Fruit fly (Drosophila melanogaster) whole organism, adult: ENCODE data around the gene ALiX.

Experiments
- CG14711 ChIP-seq: fragments of 200-800 bp; sonication (Bioruptor generic); optimal IDR thresholded peaks from 2 replicates; lab custom pipeline; 2018; ENCODE audit warnings: missing biosample characterization, mild to moderate bottlenecking, missing genetic modification characterization, moderate library complexity
- CG1620 ChIP-seq: fragments of 200-800 bp; sonication (Bioruptor generic); optimal IDR thresholded peaks from 2 replicates; lab custom pipeline; 2016; ENCODE audit warnings: missing biosample characterization, missing genetic modification characterization
- CG5204 ChIP-seq: fragments of 200-800 bp; sonication (Bioruptor generic); optimal IDR thresholded peaks from 2 replicates; lab custom pipeline; 2016; ENCODE audit warnings: missing biosample characterization, missing genetic modification characterization
- Clk ChIP-seq: fragments of 200-800 bp; sonication (Bioruptor generic); optimal IDR thresholded peaks from 2 replicates; lab custom pipeline; 2017; ENCODE audit warnings: missing biosample characterization, missing genetic modification characterization
- Hr96 ChIP-seq: fragments of 200-800 bp; sonication (Bioruptor generic); optimal IDR thresholded peaks from 2 replicates; lab custom pipeline; 2016; ENCODE audit warnings: missing biosample characterization, missing genetic modification characterization
- Mnt ChIP-seq: fragments of 200-800 bp; sonication (Bioruptor generic); optimal IDR thresholded peaks from 2 replicates; lab custom pipeline; 2016; ENCODE audit warnings: missing biosample characterization, mild to moderate bottlenecking, missing genetic modification characterization
- cnc ChIP-seq, 2 experiments: fragments of >200 bp; optimal IDR thresholded peaks; 2 replicates each; lab custom pipeline; 2017
- kay ChIP-seq: fragments of 200-800 bp; sonication (Bioruptor generic); peaks from one replicate; lab custom pipeline; 2016; ENCODE audit warnings: missing biosample characterization, missing genetic modification characterization, borderline replicate concordance
- pad ChIP-seq: fragments of 200-800 bp; sonication (Bioruptor generic); optimal IDR thresholded peaks from 3 replicates; lab custom pipeline; 2017; ENCODE audit warnings: missing biosample characterization, missing genetic modification characterization, mild to moderate bottlenecking, moderate library complexity, missing genetic modification reagents
- tj ChIP-seq: fragments of 200-800 bp; sonication (Bioruptor generic); optimal IDR thresholded peaks from 3 replicates; lab custom pipeline; 2017; ENCODE audit warnings: missing biosample characterization, mild to moderate bottlenecking, missing genetic modification characterization, moderate library complexity

dm6 chr3R:27679019-27679418 is 20.9 kb downstream of the ALiX start, which contains the start of gene CG12883:
- TF ChIP-seq Clk (GFP tag; lab: Kevin White, UChicago) = no peak
- no peak for TF ChIP-seq CG14711
- no peak for TF ChIP-seq cnc (optimal IDR thresholded peaks at IDR 0.05; lab: Kevin White, UChicago)
- no peak for TF ChIP-seq pad
- no peak for TF ChIP-seq CG1620
- TF ChIP-seq CG5204 (GFP tag; lab: Kevin White, UChicago) = no peak
- no peak for TF ChIP-seq tj (GFP tag; lab: Kevin White, UChicago)
- no peak for TF ChIP-seq Hr96 (GFP tag; lab: Kevin White, UChicago)
- no peak for TF ChIP-seq Mnt (GFP tag; lab: Kevin White, UChicago)
- no peak for TF ChIP-seq kay
